Worm (Caenorhabditis elegans): ENCODE data around the gene T22B7.22.

- TF ChIP-seq sdc-2 (tag; optimal IDR thresholded peaks at IDR 0.05) (no peak), rnt-1 (tag; optimal IDR thresholded peaks at IDR 0.05) (no peak), eyg-1 (tag; optimal IDR thresholded peaks at IDR 0.05) (no peak), ceh-48 (tag; optimal IDR thresholded peaks at IDR 0.05) (no peak), ceh-6 (GFP tag; optimal IDR thresholded peaks at IDR 0.05) (no peak), ceh-14 (tag; optimal IDR thresholded peaks at IDR 0.05) (no peak), tbx-7 (tag; optimal IDR thresholded peaks at IDR 0.05) (no peak), nhr-11 (tag; optimal IDR thresholded peaks at IDR 0.05) (no peak), elt-2 (tag; optimal IDR thresholded peaks at IDR 0.05) (no peak), ceh-22 (tag; optimal IDR thresholded peaks at IDR 0.05) (no peak), nhr-232 (tag; optimal IDR thresholded peaks at IDR 0.05) (no peak), dmd-4 (tag; optimal IDR thresholded peaks at IDR 0.05; ENCODE audit: borderline replicate concordance) (no peak), pha-2 (tag; optimal IDR thresholded peaks at IDR 0.05) (no peak)
Observed at ce11 chrX:5669733-5670132, 10.0 kb downstream of the T22B7.22 start.
